Fruit fly (Drosophila melanogaster): ENCODE data around the gene CG7557.

- TF ChIP-seq CG1621 (tag; optimal IDR thresholded peaks at IDR 0.05) (peak; percentile 40), lz (GFP tag; optimal IDR thresholded peaks at IDR 0.05) (no peak), CG6276 (GFP tag; optimal IDR thresholded peaks at IDR 0.05) (peak; percentile 38), CG11762 (GFP tag; optimal IDR thresholded peaks at IDR 0.05; ENCODE audit: insufficient read depth) (no peak), CG6163 (GFP tag; IDR thresholded peaks at IDR 0.05) (peak; percentile 81; the same call in 2 of the 3 replicates), pdm3 (GFP tag; optimal IDR thresholded peaks at IDR 0.05) (no peak)
Observed at dm6 chr3L:11441889-11442782, 2.8 kb upstream of the CG7557 start.

Measured in whole organism, prepupa.